Fruit fly (Drosophila melanogaster) whole organism, adult: ENCODE measurements around the gene CG13484.

Source experiments
- CG11617 ChIP-seq: fragments of 200-800 bp; sonication (Bioruptor generic); optimal IDR thresholded peaks from 2 replicates; lab custom pipeline; 2017; ENCODE audit warnings: mild to moderate bottlenecking, missing biosample characterization, missing genetic modification reagents, missing genetic modification characterization
- CG12768 ChIP-seq: fragments of 200-800 bp; sonication (Bioruptor generic); optimal IDR thresholded peaks from 2 replicates; lab custom pipeline; 2017; ENCODE audit warnings: missing biosample characterization, missing genetic modification characterization, mild to moderate bottlenecking, moderate library complexity, missing genetic modification reagents
- CG14711 ChIP-seq: fragments of 200-800 bp; sonication (Bioruptor generic); optimal IDR thresholded peaks from 2 replicates; lab custom pipeline; 2018; ENCODE audit warnings: missing biosample characterization, mild to moderate bottlenecking, missing genetic modification characterization, moderate library complexity
- CG1620 ChIP-seq: fragments of 200-800 bp; sonication (Bioruptor generic); optimal IDR thresholded peaks from 2 replicates; lab custom pipeline; 2016; ENCODE audit warnings: missing biosample characterization, missing genetic modification characterization
- CG33017 ChIP-seq: fragments of 200-800 bp; sonication (Bioruptor generic); optimal IDR thresholded peaks from 2 replicates; lab custom pipeline; 2018; ENCODE audit warnings: missing biosample characterization, mild to moderate bottlenecking, missing genetic modification characterization, moderate library complexity
- CG5204 ChIP-seq: fragments of 200-800 bp; sonication (Bioruptor generic); optimal IDR thresholded peaks from 2 replicates; lab custom pipeline; 2016; ENCODE audit warnings: missing biosample characterization, missing genetic modification characterization
- CG7045 ChIP-seq: fragments of 200-800 bp; sonication (Bioruptor generic); optimal IDR thresholded peaks from 2 replicates; lab custom pipeline; 2017; ENCODE audit warnings: missing biosample characterization, mild to moderate bottlenecking, missing genetic modification characterization
- CG7101 ChIP-seq: fragments of 200-800 bp; sonication (Bioruptor generic); optimal IDR thresholded peaks from 2 replicates; lab custom pipeline; 2018; ENCODE audit warnings: missing biosample characterization, mild to moderate bottlenecking, missing genetic modification characterization, moderate library complexity
- Clk ChIP-seq: fragments of 200-800 bp; sonication (Bioruptor generic); optimal IDR thresholded peaks from 2 replicates; lab custom pipeline; 2017; ENCODE audit warnings: missing biosample characterization, missing genetic modification characterization
- Crg-1 ChIP-seq: fragments of 200-800 bp; sonication (Bioruptor generic); optimal IDR thresholded peaks from 2 replicates; lab custom pipeline; 2016; ENCODE audit warnings: missing biosample characterization, missing genetic modification characterization
- Hr96 ChIP-seq: fragments of 200-800 bp; sonication (Bioruptor generic); optimal IDR thresholded peaks from 2 replicates; lab custom pipeline; 2016; ENCODE audit warnings: missing biosample characterization, missing genetic modification characterization
- Mnt ChIP-seq: fragments of 200-800 bp; sonication (Bioruptor generic); optimal IDR thresholded peaks from 2 replicates; lab custom pipeline; 2016; ENCODE audit warnings: missing biosample characterization, mild to moderate bottlenecking, missing genetic modification characterization
- bab1 ChIP-seq: fragments of 200-800 bp; sonication (Bioruptor generic); optimal IDR thresholded peaks from 3 replicates; lab custom pipeline; 2019; ENCODE audit warnings: missing biosample characterization, mild to moderate bottlenecking, missing genetic modification characterization, moderate library complexity
- cic ChIP-seq: fragments of 200-800 bp; sonication (Bioruptor generic); optimal IDR thresholded peaks from 2 replicates; lab custom pipeline; 2017; ENCODE audit warnings: missing biosample characterization, mild to moderate bottlenecking, missing genetic modification characterization, moderate library complexity
- cnc ChIP-seq, 2 experiments: fragments of >200 bp; optimal IDR thresholded peaks; 2 replicates each; lab custom pipeline; 2017
- kay ChIP-seq: fragments of 200-800 bp; sonication (Bioruptor generic); peaks from one replicate; lab custom pipeline; 2016; ENCODE audit warnings: missing biosample characterization, missing genetic modification characterization, borderline replicate concordance
- ovo ChIP-seq: fragments of 200-800 bp; sonication (Bioruptor generic); optimal IDR thresholded peaks from 2 replicates; lab custom pipeline; 2016; ENCODE audit warnings: missing biosample characterization, missing genetic modification characterization
- pad ChIP-seq: fragments of 200-800 bp; sonication (Bioruptor generic); optimal IDR thresholded peaks from 3 replicates; lab custom pipeline; 2017; ENCODE audit warnings: missing biosample characterization, missing genetic modification characterization, mild to moderate bottlenecking, moderate library complexity, missing genetic modification reagents
- tj ChIP-seq: fragments of 200-800 bp; sonication (Bioruptor generic); optimal IDR thresholded peaks from 3 replicates; lab custom pipeline; 2017; ENCODE audit warnings: missing biosample characterization, mild to moderate bottlenecking, missing genetic modification characterization, moderate library complexity
- toe ChIP-seq: fragments of 200-800 bp; sonication (Bioruptor generic); optimal IDR thresholded peaks from 2 replicates; lab custom pipeline; 2016; ENCODE audit warnings: missing biosample characterization, missing genetic modification characterization

Gene CG13484

DNA sequence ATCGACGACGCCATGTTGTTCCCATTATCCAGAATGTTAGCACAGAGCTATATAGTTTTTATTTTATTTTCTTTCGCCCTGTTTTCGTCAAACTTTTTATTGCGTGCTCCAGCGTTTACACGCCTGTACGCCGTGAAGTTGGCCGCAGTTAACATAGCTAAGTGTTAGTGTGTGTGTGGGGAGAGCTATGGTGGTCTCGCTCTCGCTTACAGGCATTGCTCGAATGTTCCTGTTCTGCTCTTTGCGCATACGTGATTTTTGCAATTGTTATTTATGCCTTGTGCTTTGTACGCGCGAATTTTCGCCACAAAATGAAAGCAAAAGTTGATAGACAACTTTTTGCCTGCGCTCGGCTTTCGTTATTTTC lies 48.9 kb downstream of the CG13484 start:
- TF ChIP-seq pad (GFP tag; lab: Kevin White, UChicago) (peak; percentile 65), Mnt (GFP tag; lab: Kevin White, UChicago) (peak; percentile 19), CG7101 (tag; lab: Kevin White, UChicago) (peak; percentile 35), ovo (GFP tag; lab: Kevin White, UChicago) (no peak), CG33017 (tag; lab: Kevin White, UChicago) (peak; percentile 41), cic (GFP tag; lab: Kevin White, UChicago) (peak; percentile 35), cnc (optimal IDR thresholded peaks at IDR 0.05; lab: Kevin White, UChicago) (no peak), CG11617 (GFP tag; lab: Kevin White, UChicago) (peak; percentile 23), tj (peak; percentile 69)

dm6 chr3L:14003297-14004040 lies 49.4 kb downstream of the CG13484 start:
- TF ChIP-seq tj (no peak), Clk (GFP tag; lab: Kevin White, UChicago) (no peak), CG11617 (GFP tag; lab: Kevin White, UChicago) (peak; percentile 57), toe (GFP tag; lab: Kevin White, UChicago) (no peak), kay (GFP tag; lab: Kevin White, UChicago) (peak; percentile 91), CG1620 (GFP tag; lab: Kevin White, UChicago) (no peak), Mnt (GFP tag; lab: Kevin White, UChicago) (peak; percentile 23), CG14711 (tag; lab: Kevin White, UChicago) (peak; percentile 93), pad (GFP tag; lab: Kevin White, UChicago) (no peak), CG5204 (GFP tag; lab: Kevin White, UChicago) (peak; percentile 23), CG33017 (tag; lab: Kevin White, UChicago) (no peak)

- peak; percentile 60 for TF ChIP-seq tj
- no peak for TF ChIP-seq CG7045 (GFP tag; lab: Kevin White, UChicago)
- no peak for TF ChIP-seq cnc (optimal IDR thresholded peaks at IDR 0.05; lab: Kevin White, UChicago)
- peak; percentile 63 for TF ChIP-seq pad (GFP tag; lab: Kevin White, UChicago)
- TF ChIP-seq bab1 (GFP tag; lab: Kevin White, UChicago), result peak; percentile 28
- TF ChIP-seq CG7101 (tag; lab: Kevin White, UChicago), result peak; percentile 42
- TF ChIP-seq cic (GFP tag; lab: Kevin White, UChicago), result peak; percentile 79
- TF ChIP-seq Hr96 (GFP tag; lab: Kevin White, UChicago), result no peak
- TF ChIP-seq kay (GFP tag; lab: Kevin White, UChicago), result no peak
- no peak for TF ChIP-seq Clk (GFP tag; lab: Kevin White, UChicago)
- TF ChIP-seq CG33017 (tag; lab: Kevin White, UChicago), result no peak
- no peak for TF ChIP-seq CG11617 (GFP tag; lab: Kevin White, UChicago)
- TF ChIP-seq toe (GFP tag; lab: Kevin White, UChicago), result no peak
- no peak for TF ChIP-seq ovo (GFP tag; lab: Kevin White, UChicago)
- TF ChIP-seq Mnt (GFP tag; lab: Kevin White, UChicago), result peak; percentile 80
- peak; percentile 21 for TF ChIP-seq CG14711 (tag; lab: Kevin White, UChicago)
- TF ChIP-seq CG12768 (GFP tag; lab: Kevin White, UChicago), result no peak
- TF ChIP-seq Crg-1, result no peak
- no peak for TF ChIP-seq CG5204 (GFP tag; lab: Kevin White, UChicago)
- no peak for TF ChIP-seq CG1620 (GFP tag; lab: Kevin White, UChicago)
Measured at dm6 chr3L:14002524-14003135, 50.2 kb downstream of the CG13484 start.
